Worm (Caenorhabditis elegans) whole organism, L4 larva: ENCODE data around the gene cav-2.

ENCODE experiments used
- F26F4.8 ChIP-seq: fragments of 200-800 bp; sonication (Bioruptor generic); conservative IDR thresholded peaks from 2 replicates; pipeline ENCODE4 v1.3.6; 2022; ENCODE audit warnings: missing genetic modification characterization, missing compliant biosample characterization
- F49E8.2 ChIP-seq: sonication (generic microtip); optimal IDR thresholded peaks from 2 replicates; lab custom pipeline; 2016; ENCODE audit warnings: missing compliant biosample characterization, mild to moderate bottlenecking, missing genetic modification characterization, borderline replicate concordance
- Y105C5A.15 ChIP-seq: fragments of 200-800 bp; sonication (Bioruptor generic); IDR thresholded peaks from 2 replicates; pipeline ENCODE4 v1.3.6; 2022; ENCODE audit warnings: missing genetic modification characterization, missing compliant biosample characterization
- ZK337.2 ChIP-seq: fragments of 200-800 bp; sonication (Bioruptor generic); IDR thresholded peaks from 2 replicates; pipeline ENCODE4 v1.3.6; 2022; ENCODE audit warnings: missing genetic modification reagents, missing genetic modification characterization, missing compliant biosample characterization
- ceh-62 ChIP-seq: sonication (generic microtip); optimal IDR thresholded peaks from 2 replicates; lab custom pipeline; 2017; ENCODE audit warnings: missing biosample characterization, missing genetic modification characterization
- ces-1 ChIP-seq: fragments of 150-350 bp; sonication (generic microtip); optimal IDR thresholded peaks from 4 replicates; lab custom pipeline; 2014; ENCODE audit warnings: missing biosample characterization, missing genetic modification reagents, missing genetic modification characterization
- cey-2 ChIP-seq: sonication (generic microtip); optimal IDR thresholded peaks from 3 replicates; lab custom pipeline; 2017; ENCODE audit warnings: missing genetic modification characterization, mild to moderate bottlenecking, missing compliant biosample characterization, antibody characterized with exemption, borderline replicate concordance; ENCODE audit not compliant: insufficient read depth
- ctbp-1 ChIP-seq: fragments of 200-800 bp; sonication (Bioruptor generic); IDR thresholded peaks from 2 replicates; pipeline ENCODE4 v1.3.6; 2022; ENCODE audit warnings: missing genetic modification reagents, missing genetic modification characterization, missing compliant biosample characterization
- daf-12 ChIP-seq: fragments of 150-350 bp; optimal IDR thresholded peaks from 2 replicates; lab custom pipeline; 2014; ENCODE audit warnings: missing biosample characterization, missing genetic modification reagents, missing genetic modification characterization
- daf-16 ChIP-seq, 3 experiments: sonication (generic microtip); optimal IDR thresholded peaks; 2 replicates each; lab custom pipeline; 2016 to 2017; ENCODE audit warnings: missing genetic modification characterization in 3 of 3, missing genetic modification reagents in 3 of 3, mild to moderate bottlenecking in 2 of 3, missing compliant biosample characterization in 2 of 3, missing biosample characterization in 1 of 3, moderate library complexity in 1 of 3
- daf-19 ChIP-seq: fragments of 200-800 bp; sonication (Bioruptor generic); conservative IDR thresholded peaks from 2 replicates; pipeline ENCODE4 v1.3.6; 2022; ENCODE audit warnings: missing genetic modification characterization, missing compliant biosample characterization
- dmd-6 ChIP-seq: fragments of 200-800 bp; sonication (Bioruptor generic); IDR thresholded peaks from 2 replicates; pipeline ENCODE4 v1.3.6; 2022; ENCODE audit warnings: missing genetic modification reagents, missing genetic modification characterization, missing compliant biosample characterization
- dve-1 ChIP-seq: sonication (generic microtip); optimal IDR thresholded peaks from 2 replicates; lab custom pipeline; 2017; ENCODE audit warnings: antibody characterized with exemption, mild to moderate bottlenecking, missing genetic modification characterization, missing compliant biosample characterization; ENCODE audit not compliant: insufficient read depth
- fkh-10 ChIP-seq: fragments of 150-350 bp; optimal IDR thresholded peaks from 2 replicates; lab custom pipeline; 2014; ENCODE audit warnings: missing biosample characterization, missing genetic modification reagents, missing genetic modification characterization
- gei-8 ChIP-seq: fragments of 200-800 bp; sonication (Bioruptor generic); optimal IDR thresholded peaks from 2 replicates; lab custom pipeline; 2018; ENCODE audit warnings: mild to moderate bottlenecking, missing genetic modification characterization, missing compliant biosample characterization
- hlh-11 ChIP-seq: fragments of 200-800 bp; sonication (Bioruptor generic); optimal IDR thresholded peaks from 2 replicates; lab custom pipeline; 2018; ENCODE audit warnings: mild to moderate bottlenecking, missing genetic modification characterization, missing compliant biosample characterization
- hlh-30 ChIP-seq: sonication (generic microtip); optimal IDR thresholded peaks from 2 replicates; lab custom pipeline; 2017; ENCODE audit warnings: antibody characterized with exemption, mild to moderate bottlenecking, missing genetic modification characterization, missing compliant biosample characterization; ENCODE audit not compliant: insufficient read depth
- lin-1 ChIP-seq: fragments of 200-800 bp; sonication (Bioruptor generic); IDR thresholded peaks from 2 replicates; pipeline ENCODE4 v1.3.6; 2022; ENCODE audit warnings: missing genetic modification reagents, missing genetic modification characterization, missing compliant biosample characterization
- lin-13 ChIP-seq: fragments of 150-350 bp; optimal IDR thresholded peaks from 2 replicates; lab custom pipeline; 2014; ENCODE audit warnings: missing biosample characterization, missing genetic modification reagents, missing genetic modification characterization
- lsy-2 ChIP-seq, 2 experiments: fragments of 150-350 bp in 1 of 2; sonication (generic microtip) in 1 of 2; optimal IDR thresholded peaks; 2 replicates each; lab custom pipeline; 2014 to 2017; ENCODE audit warnings: missing biosample characterization in 2 of 2, missing genetic modification characterization in 2 of 2
- madf-5 ChIP-seq, 2 experiments: fragments of 200-800 bp; sonication (Bioruptor generic); IDR thresholded peaks; 2 replicates each; pipeline ENCODE4 v1.3.6; 2022; ENCODE audit warnings: missing compliant biosample characterization in 2 of 2, missing genetic modification characterization in 2 of 2
- mxl-3 ChIP-seq: fragments of 200-800 bp; sonication (Bioruptor generic); optimal IDR thresholded peaks from 2 replicates; lab custom pipeline; 2018; ENCODE audit warnings: mild to moderate bottlenecking, missing genetic modification characterization, missing compliant biosample characterization
- nhr-10 ChIP-seq: fragments of 150-350 bp; optimal IDR thresholded peaks from 2 replicates; lab custom pipeline; 2014; ENCODE audit warnings: missing biosample characterization, missing genetic modification characterization
- nhr-25 ChIP-seq: sonication (generic microtip); optimal IDR thresholded peaks from 2 replicates; lab custom pipeline; 2017; ENCODE audit warnings: missing genetic modification characterization, mild to moderate bottlenecking, missing compliant biosample characterization, antibody characterized with exemption, moderate library complexity, borderline replicate concordance; ENCODE audit not compliant: insufficient read depth
- nhr-28 ChIP-seq: fragments of 150-350 bp; optimal IDR thresholded peaks from 2 replicates; lab custom pipeline; 2014; ENCODE audit warnings: missing biosample characterization, missing genetic modification characterization
- nhr-41 ChIP-seq: fragments of 200-800 bp; sonication (Bioruptor generic); IDR thresholded peaks from 2 replicates; pipeline ENCODE4 v1.3.6; 2022; ENCODE audit warnings: missing genetic modification reagents, missing genetic modification characterization, missing compliant biosample characterization
- nhr-42 ChIP-seq: fragments of 200-800 bp; sonication (Bioruptor generic); IDR thresholded peaks from 2 replicates; pipeline ENCODE4 v1.3.6; 2022; ENCODE audit warnings: missing genetic modification characterization, missing compliant biosample characterization
- pha-4 ChIP-seq, 2 experiments: fragments of 150-350 bp in 1 of 2; fragments of 200-800 bp in 1 of 2; sonication (Bioruptor generic) in 1 of 2; IDR thresholded peaks in 1 of 2; optimal IDR thresholded peaks in 1 of 2; 2 replicates each; pipeline versions ENCODE4 v1.3.6 to Lab custom; 2014 to 2022; ENCODE audit warnings: missing genetic modification characterization in 2 of 2, missing genetic modification reagents in 2 of 2, missing biosample characterization in 1 of 2, missing compliant biosample characterization in 1 of 2
- pqm-1 ChIP-seq: sonication (generic microtip); optimal IDR thresholded peaks from 2 replicates; lab custom pipeline; 2017; ENCODE audit warnings: missing biosample characterization, missing genetic modification characterization
- sdz-12 ChIP-seq: fragments of 200-800 bp; sonication (Bioruptor generic); optimal IDR thresholded peaks from 2 replicates; lab custom pipeline; 2018; ENCODE audit warnings: mild to moderate bottlenecking, missing genetic modification characterization, missing compliant biosample characterization
- spr-1 ChIP-seq: sonication (generic microtip); optimal IDR thresholded peaks from 2 replicates; lab custom pipeline; 2016; ENCODE audit warnings: mild to moderate bottlenecking, missing genetic modification characterization, missing compliant biosample characterization
- tag-97 ChIP-seq: fragments of 200-800 bp; sonication (Bioruptor generic); IDR thresholded peaks from 2 replicates; pipeline ENCODE4 v1.3.6; 2022; ENCODE audit warnings: missing genetic modification characterization, missing compliant biosample characterization
- unc-62 ChIP-seq, 3 experiments: fragments of 150-350 bp in 1 of 3; sonication (generic microtip); optimal IDR thresholded peaks in 2 of 3; peaks in 1 of 3; 1 replicate in 1 of 3; 2 replicates in 2 of 3; lab custom pipeline; 2014 to 2017; ENCODE audit warnings: missing biosample characterization in 3 of 3, missing genetic modification characterization in 3 of 3, missing genetic modification reagents in 3 of 3, missing genotype in 1 of 3

cav-2 gene

ce11 chrV:13576828-13577227 lies 19.9 kb downstream of the cav-2 start (continued):
- TF ChIP-seq lin-1 (GFP tag; lab: Robert Waterston, UW): no peak
- no peak for TF ChIP-seq daf-16 (GFP tag; optimal IDR thresholded peaks at IDR 0.05; lab: Kevin White, UChicago)
- peak; percentile 93 for TF ChIP-seq daf-16 (tag; optimal IDR thresholded peaks at IDR 0.05; lab: Kevin White, UChicago)
- no peak for TF ChIP-seq lsy-2 (tag; optimal IDR thresholded peaks at IDR 0.05; lab: Kevin White, UChicago)
- TF ChIP-seq nhr-41: no peak
- no peak for TF ChIP-seq tag-97 (GFP tag; lab: Robert Waterston, UW)
- TF ChIP-seq madf-5 (GFP tag; IDR thresholded peaks at IDR 0.05; lab: Robert Waterston, UW): no peak
- TF ChIP-seq ceh-62: no peak
- TF ChIP-seq ctbp-1: no peak
- peak; percentile 31 for TF ChIP-seq hlh-30 (tag; lab: Kevin White, UChicago)
- TF ChIP-seq unc-62 (GFP tag; optimal IDR thresholded peaks at IDR 0.05 in 1 of 2; lab: Kevin White, UChicago): no peak
- TF ChIP-seq unc-62 (tag; optimal IDR thresholded peaks at IDR 0.05; lab: Kevin White, UChicago): no peak
- no peak for TF ChIP-seq Y105C5A.15 (GFP tag; lab: Robert Waterston, UW)
- no peak for TF ChIP-seq fkh-10 (GFP tag; lab: Kevin White, UChicago)
- TF ChIP-seq spr-1: no peak
- TF ChIP-seq lin-13: no peak
- TF ChIP-seq F26F4.8: no peak
- no peak for TF ChIP-seq gei-8 (GFP tag; lab: Kevin White, UChicago)
- no peak for TF ChIP-seq daf-12 (tag; lab: Kevin White, UChicago)
- no peak for TF ChIP-seq ZK337.2
- TF ChIP-seq nhr-42 (GFP tag; lab: Robert Waterston, UW): no peak
- no peak for TF ChIP-seq ces-1 (GFP tag; lab: Kevin White, UChicago)
- TF ChIP-seq nhr-10 (tag; lab: Kevin White, UChicago): no peak
- TF ChIP-seq pha-4 (GFP tag; IDR thresholded peaks at IDR 0.05; lab: Robert Waterston, UW): no peak
- no peak for TF ChIP-seq pha-4 (tag; optimal IDR thresholded peaks at IDR 0.05; lab: Kevin White, UChicago)
- no peak for TF ChIP-seq cey-2 (tag; lab: Kevin White, UChicago)
- TF ChIP-seq nhr-25 (tag; lab: Kevin White, UChicago): no peak
- 0 out of 2 replicates have a peak, but pooled peaks have one; percentile 24 for TF ChIP-seq dmd-6 (GFP tag; lab: Robert Waterston, UW)
- TF ChIP-seq F49E8.2 (tag; lab: Kevin White, UChicago): no peak

- TF ChIP-seq dmd-6 (GFP tag; lab: Robert Waterston, UW): peak; percentile 64; the same call in 1 of the 2 replicates
- TF ChIP-seq pqm-1 (tag; lab: Kevin White, UChicago): peak; percentile 58
- TF ChIP-seq daf-16 (GFP tag; optimal IDR thresholded peaks at IDR 0.05; lab: Kevin White, UChicago): no peak
- TF ChIP-seq daf-16 (tag; optimal IDR thresholded peaks at IDR 0.05; lab: Kevin White, UChicago): peak; percentile 7
- TF ChIP-seq nhr-28: peak; percentile 18
- TF ChIP-seq daf-12 (tag; lab: Kevin White, UChicago): no peak
Observed at ce11 chrV:13577463-13577862, 20.6 kb downstream of the cav-2 start.

- TF ChIP-seq dve-1 (tag; lab: Kevin White, UChicago) (peak; percentile 34), daf-16 (GFP tag; optimal IDR thresholded peaks at IDR 0.05; lab: Kevin White, UChicago) (no peak), daf-16 (tag; optimal IDR thresholded peaks at IDR 0.05; lab: Kevin White, UChicago) (peak; percentile 77), dmd-6 (GFP tag; lab: Robert Waterston, UW) (peak; percentile 41; the same call in 1 of the 2 replicates), unc-62 (GFP tag; optimal IDR thresholded peaks at IDR 0.05 in 1 of 2; lab: Kevin White, UChicago) (peak in 1 of 2 experiments; percentile 64), unc-62 (tag; optimal IDR thresholded peaks at IDR 0.05; lab: Kevin White, UChicago) (no peak), hlh-11 (tag; lab: Kevin White, UChicago) (peak; percentile 36), sdz-12 (GFP tag; lab: Kevin White, UChicago) (no peak), nhr-28 (peak; percentile 50), mxl-3 (peak; percentile 26), pqm-1 (tag; lab: Kevin White, UChicago) (peak; percentile 91), daf-19 (GFP tag; lab: Robert Waterston, UW) (no peak)
- TF ChIP-seq, all 104 proteins: peak for 8
Observed at ce11 chrV:13578637-13579036, 21.7 kb downstream of the cav-2 start, which contains the start of gene C50B8.6. C50B8.6 (plus strand) TSS chrV:13578972.
